Fruit fly (Drosophila melanogaster) whole organism, prepupa: ENCODE results near the gene spz3.

Experiments
- OdsH ChIP-seq: fragments of 200-800 bp; sonication (Bioruptor generic); optimal IDR thresholded peaks from 3 replicates; lab custom pipeline; 2016; ENCODE audit warnings: missing biosample characterization, missing genetic modification characterization
- Sox14 ChIP-seq: fragments of 200-800 bp; sonication (Bioruptor generic); optimal IDR thresholded peaks from 3 replicates; lab custom pipeline; 2016; ENCODE audit warnings: missing biosample characterization, missing genetic modification characterization
- lz ChIP-seq: fragments of 200-800 bp; sonication (Bioruptor generic); optimal IDR thresholded peaks from 3 replicates; lab custom pipeline; 2016; ENCODE audit warnings: missing biosample characterization, missing genetic modification characterization

dm6 chr2L:7828901-7829300 lies 50.5 kb downstream of the spz3 start:
- no peak for TF ChIP-seq Sox14 (GFP tag; lab: Kevin White, UChicago)
- no peak for TF ChIP-seq lz (GFP tag; lab: Kevin White, UChicago)
- TF ChIP-seq OdsH (GFP tag; lab: Kevin White, UChicago), result no peak
